ENCODE assay signal across 2 worm cellular contexts in the genomic region with DNA sequence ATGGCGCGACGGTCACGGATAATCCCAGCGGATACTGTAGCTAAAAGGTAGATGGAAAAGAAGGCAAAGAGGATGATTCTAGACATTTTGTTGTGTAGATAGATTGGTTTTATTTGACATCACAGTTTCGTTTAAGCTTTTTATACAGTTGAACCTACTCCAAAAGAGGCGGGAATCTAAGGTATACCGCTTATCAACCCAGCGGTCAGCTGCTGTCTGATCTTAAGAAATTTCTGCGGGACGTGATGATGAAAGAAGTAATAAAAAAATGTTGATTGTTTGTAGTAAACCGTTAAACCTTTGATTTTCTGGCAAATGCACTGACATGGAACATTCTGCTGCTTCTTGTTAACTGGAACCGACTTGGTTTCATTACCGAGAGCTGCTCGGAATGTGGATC.
TF ChIP-seq lines count a peak whose summit lies in the region.

A gene (minus strand): TSS at position 101 of the 400 bp plus-strand sequence.

TF ChIP-seq in whole organism, L1 larva, 84 proteins besides CTCF, POLR2A, EP300 and RAD21:
- TF ChIP-seq nhr-85 (tag; lab: Kevin White, UChicago) (peak; percentile 47), fkh-8 (tag; optimal IDR thresholded peaks at IDR 0.05; lab: Kevin White, UChicago) (no peak)

TF ChIP-seq in whole organism, L4 larva, 104 proteins besides CTCF, POLR2A, EP300 and RAD21:
- TF ChIP-seq aha-1 (tag; lab: Kevin White, UChicago) (peak; percentile 10), lin-1 (GFP tag; IDR thresholded peaks at IDR 0.05; lab: Robert Waterston, UW) (no peak)
